Worm (Caenorhabditis elegans) whole organism, L4/young adult: ENCODE data around the gene ZK816.1.

Experiments used
- W03F9.2 ChIP-seq: fragments of 150-350 bp; optimal IDR thresholded peaks from 2 replicates; lab custom pipeline; 2014; ENCODE audit warnings: missing biosample characterization, missing genetic modification characterization
- dao-5 ChIP-seq: sonication (generic microtip); optimal IDR thresholded peaks from 2 replicates; lab custom pipeline; 2016; ENCODE audit warnings: missing genotype, missing genetic modification characterization, moderate library complexity, missing compliant biosample characterization
- him-1 ChIP-seq: sonication (generic microtip); optimal IDR thresholded peaks from 2 replicates; lab custom pipeline; 2016; ENCODE audit warnings: missing genotype, missing genetic modification reagents, missing genetic modification characterization, missing compliant biosample characterization

ce11 chrX:3401701-3402100 lies 50.2 kb downstream of the ZK816.1 start, which contains the start of gene C04F6.9:
- TF ChIP-seq him-1 (tag; lab: Kevin White, UChicago), result no peak
- no peak for TF ChIP-seq dao-5 (tag; lab: Kevin White, UChicago)
- no peak for TF ChIP-seq W03F9.2 (tag; lab: Kevin White, UChicago)
